Fruit fly (Drosophila melanogaster): Measurements from ENCODE around the gene CG14100.
A peak's percentile ranks its signal among the peaks of the same experiment; 100 is the strongest.

CG14100 gene

DNA sequence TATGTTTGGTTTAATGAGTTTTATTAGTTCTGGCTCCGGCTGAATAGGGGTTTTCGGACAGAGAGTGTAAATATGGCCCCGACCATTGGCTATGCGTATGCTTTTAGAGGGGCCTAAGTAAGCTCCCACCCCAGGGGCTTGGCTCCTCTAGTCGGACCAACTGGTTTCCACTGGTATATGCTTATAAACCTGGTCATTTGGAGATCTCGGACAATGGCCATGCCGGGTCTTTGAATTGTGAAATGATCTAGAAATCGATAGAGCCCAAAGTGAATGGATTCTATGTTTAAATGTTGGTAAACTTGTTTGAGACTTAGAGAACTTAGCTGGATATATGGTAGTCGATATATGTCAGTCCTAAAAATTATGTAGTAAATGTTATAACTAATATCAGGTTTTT, 31.6 kb downstream of the CG14100 start:
- TF ChIP-seq Eip78C (GFP tag) (peak; percentile 25), Sox15 (GFP tag; optimal IDR thresholded peaks at IDR 0.05) (no peak)

- TF ChIP-seq Eip78C (GFP tag) = peak; percentile 70
- TF ChIP-seq CG6808 (GFP tag; optimal IDR thresholded peaks at IDR 0.05) = peak; percentile 40
- peak; percentile 85 for TF ChIP-seq dsx (GFP tag; optimal IDR thresholded peaks at IDR 0.05; ENCODE audit: poor library complexity, severe bottlenecking)
- TF ChIP-seq CG32006 (GFP tag; optimal IDR thresholded peaks at IDR 0.05) = no peak
- peak; percentile 34 for TF ChIP-seq svp (GFP tag)
Observed at dm6 chr3L:19557996-19558375, 32.3 kb downstream of the CG14100 start.

- TF ChIP-seq topi (GFP tag; optimal IDR thresholded peaks at IDR 0.05) (peak; percentile 25), CG6854 (GFP tag; optimal IDR thresholded peaks at IDR 0.05) (no peak), spab (GFP tag; optimal IDR thresholded peaks at IDR 0.05) (peak; percentile 63), achi (GFP tag; optimal IDR thresholded peaks at IDR 0.05) (peak; percentile 66), CG32006 (GFP tag; optimal IDR thresholded peaks at IDR 0.05) (peak; percentile 80), lz (GFP tag; optimal IDR thresholded peaks at IDR 0.05) (peak; percentile 28), Met (GFP tag; optimal IDR thresholded peaks at IDR 0.05) (peak; percentile 32), CG10631 (GFP tag; optimal IDR thresholded peaks at IDR 0.05) (peak; percentile 84), Ets21C (GFP tag; optimal IDR thresholded peaks at IDR 0.05) (no peak), Hr4 (GFP tag; optimal IDR thresholded peaks at IDR 0.05) (peak; percentile 6), CG9139 (GFP tag; optimal IDR thresholded peaks at IDR 0.05) (no peak), Smox (GFP tag; optimal IDR thresholded peaks at IDR 0.05) (peak; percentile 44), Eip93F (GFP tag; optimal IDR thresholded peaks at IDR 0.05) (no peak), Gug (GFP tag; IDR thresholded peaks at IDR 0.05) (no peak), esn (GFP tag; optimal IDR thresholded peaks at IDR 0.05) (peak; percentile 69), CG11902 (GFP tag; optimal IDR thresholded peaks at IDR 0.05) (peak; percentile 19), CG34406 (GFP tag; optimal IDR thresholded peaks at IDR 0.05) (peak; percentile 77), Lpt (GFP tag; optimal IDR thresholded peaks at IDR 0.05) (no peak), fkh (GFP tag; optimal IDR thresholded peaks at IDR 0.05) (no peak), Ets96B (tag; optimal IDR thresholded peaks at IDR 0.05) (peak; percentile 83), Eip78C (GFP tag) (peak; percentile 51), CG10669 (GFP tag; optimal IDR thresholded peaks at IDR 0.05) (peak; percentile 48), eg (GFP tag; IDR thresholded peaks at IDR 0.05) (no peak), CG7368 (GFP tag; optimal IDR thresholded peaks at IDR 0.05) (no peak), CG31627 (GFP tag; optimal IDR thresholded peaks at IDR 0.05) (peak; percentile 3), Eip75B (GFP tag; optimal IDR thresholded peaks at IDR 0.05) (peak; percentile 0), Hr38 (GFP tag; optimal IDR thresholded peaks at IDR 0.05) (no peak), Sox15 (GFP tag; optimal IDR thresholded peaks at IDR 0.05) (peak; percentile 49), CG8632 (GFP tag; optimal IDR thresholded peaks at IDR 0.05) (peak; percentile 80), CG8119 (GFP tag; IDR thresholded peaks at IDR 0.05) (peak; percentile 65), CG6792 (GFP tag; optimal IDR thresholded peaks at IDR 0.05) (peak; percentile 52), ss (GFP tag; optimal IDR thresholded peaks at IDR 0.05) (peak; percentile 54 to 76), CG11762 (GFP tag; optimal IDR thresholded peaks at IDR 0.05; ENCODE audit: insufficient read depth) (peak; percentile 41), vri (GFP tag; optimal IDR thresholded peaks at IDR 0.05) (no peak), dsx (GFP tag; optimal IDR thresholded peaks at IDR 0.05; ENCODE audit: poor library complexity, severe bottlenecking) (no peak), Sox14 (GFP tag; optimal IDR thresholded peaks at IDR 0.05) (no peak), cyc (GFP tag; optimal IDR thresholded peaks at IDR 0.05) (peak; percentile 23), CG6276 (GFP tag; optimal IDR thresholded peaks at IDR 0.05) (peak; percentile 33), CG11294 (GFP tag; IDR thresholded peaks at IDR 0.05) (no peak), OdsH (GFP tag; optimal IDR thresholded peaks at IDR 0.05) (peak; percentile 73), pdm3 (GFP tag; optimal IDR thresholded peaks at IDR 0.05) (no peak), CG16779 (tag; optimal IDR thresholded peaks at IDR 0.05) (peak; percentile 22), svp (GFP tag) (peak; percentile 74), CG3919 (GFP tag; optimal IDR thresholded peaks at IDR 0.05) (peak; percentile 63), CG15336 (GFP tag; IDR thresholded peaks at IDR 0.05) (0 out of 2 replicates have a peak, but pooled peaks have one; percentile 16)
Observed at dm6 chr3L:19557197-19557995, 32.9 kb downstream of the CG14100 start.

Measured in whole organism, prepupa.